Fruit fly (Drosophila melanogaster): ENCODE results near the gene knrl.

Gene knrl

DNA sequence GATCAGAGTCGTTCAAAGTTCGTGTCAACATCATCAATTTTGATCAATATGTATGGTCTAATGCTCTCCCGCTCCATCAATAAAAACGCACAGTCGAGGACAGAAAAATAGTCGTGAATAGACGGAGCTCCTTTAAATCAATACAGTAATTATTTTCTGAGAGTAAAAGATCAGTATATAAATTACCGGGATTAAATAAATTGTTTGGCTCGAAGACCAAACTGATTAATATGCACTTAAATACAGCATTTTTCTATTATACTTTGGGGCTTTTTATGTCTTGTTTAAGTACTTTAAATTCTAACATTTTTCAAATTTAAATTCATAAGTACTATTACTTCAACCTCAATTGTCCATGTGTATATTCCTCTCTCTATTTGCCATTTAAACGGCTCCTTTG lies 14.0 kb upstream of the knrl start (continued):
- peak; percentile 71 for TF ChIP-seq Deaf1 (tag; optimal IDR thresholded peaks at IDR 0.05)
- peak; percentile 71 for TF ChIP-seq CG8281 (tag; optimal IDR thresholded peaks at IDR 0.05)
- TF ChIP-seq CG4424 (GFP tag; optimal IDR thresholded peaks at IDR 0.05) = peak; percentile 61
- no peak for TF ChIP-seq nerfin-2 (GFP tag; IDR thresholded peaks at IDR 0.05; ENCODE audit: partially characterized antibody)
- no peak for TF ChIP-seq CG13894 (tag; optimal IDR thresholded peaks at IDR 0.05)
- TF ChIP-seq btn (GFP tag; optimal IDR thresholded peaks at IDR 0.05) = no peak
- TF ChIP-seq Ada2b (GFP tag; IDR thresholded peaks at IDR 0.05) = no peak
- 0 out of 2 replicates have a peak, but pooled peaks have one; percentile 34 for TF ChIP-seq CG6689 (GFP tag; IDR thresholded peaks at IDR 0.05)
- TF ChIP-seq CG3838 (GFP tag; optimal IDR thresholded peaks at IDR 0.05) = no peak
- TF ChIP-seq Sox100B (GFP tag; optimal IDR thresholded peaks at IDR 0.05) = peak; percentile 62
- TF ChIP-seq zen2 (GFP tag; IDR thresholded peaks at IDR 0.05; ENCODE audit: partially characterized antibody) = no peak
- TF ChIP-seq caup (GFP tag; optimal IDR thresholded peaks at IDR 0.05; ENCODE audit: severe bottlenecking) = no peak
- TF ChIP-seq cas (GFP tag; IDR thresholded peaks at IDR 0.05) = no peak
- TF ChIP-seq lilli (GFP tag; optimal IDR thresholded peaks at IDR 0.05) = peak; percentile 53
- 0 out of 3 replicates have a peak, but pooled peaks have one; percentile 29 for TF ChIP-seq CG7357 (GFP tag; IDR thresholded peaks at IDR 0.05)
- TF ChIP-seq tgo (GFP tag; IDR thresholded peaks at IDR 0.05) = peak; percentile 41; the same call in 2 of the 3 replicates
- no peak for TF ChIP-seq Dll (GFP tag; IDR thresholded peaks at IDR 0.05; ENCODE audit: partially characterized antibody)
- no peak for TF ChIP-seq Dbx (GFP tag; IDR thresholded peaks at IDR 0.05)
- peak; percentile 69 for TF ChIP-seq tio (GFP tag; optimal IDR thresholded peaks at IDR 0.05)
- peak; percentile 72 for TF ChIP-seq CG10979 (tag; optimal IDR thresholded peaks at IDR 0.05)
- TF ChIP-seq CG2678 (tag; optimal IDR thresholded peaks at IDR 0.05) = peak; percentile 81
- TF ChIP-seq chif (GFP tag; optimal IDR thresholded peaks at IDR 0.05) = peak; percentile 41 to 58
- TF ChIP-seq Spps (tag; optimal IDR thresholded peaks at IDR 0.05) = peak; percentile 28
- no peak for TF ChIP-seq inv (GFP tag; IDR thresholded peaks at IDR 0.05; ENCODE audit: partially characterized antibody)
- TF ChIP-seq CG2202 (tag; optimal IDR thresholded peaks at IDR 0.05) = peak; percentile 40
- peak; percentile 69 for TF ChIP-seq Oli (tag; optimal IDR thresholded peaks at IDR 0.05)
- peak; percentile 23 for TF ChIP-seq fd3F (GFP tag; optimal IDR thresholded peaks at IDR 0.05)
- no peak for TF ChIP-seq Eip74EF (GFP tag; optimal IDR thresholded peaks at IDR 0.05)
- TF ChIP-seq CG14667 (GFP tag; IDR thresholded peaks at IDR 0.05) = no peak
- TF ChIP-seq NfI (GFP tag; optimal IDR thresholded peaks at IDR 0.05) = peak; percentile 30
- peak; percentile 28 for TF ChIP-seq Six4 (GFP tag; optimal IDR thresholded peaks at IDR 0.05)
- no peak for TF ChIP-seq CG11560 (tag; IDR thresholded peaks at IDR 0.05)
- TF ChIP-seq CG8359 (GFP tag; optimal IDR thresholded peaks at IDR 0.05; ENCODE audit: borderline replicate concordance) = peak; percentile 32
- peak; percentile 50 for TF ChIP-seq Xbp1 (GFP tag; optimal IDR thresholded peaks at IDR 0.05)
- TF ChIP-seq Rfx (GFP tag; IDR thresholded peaks at IDR 0.05) = peak; percentile 50
- TF ChIP-seq CG4854 (GFP tag; optimal IDR thresholded peaks at IDR 0.05) = no peak
- no peak for TF ChIP-seq Usf (GFP tag; optimal IDR thresholded peaks at IDR 0.05)
- no peak for TF ChIP-seq prd (optimal IDR thresholded peaks at IDR 0.05)
- TF ChIP-seq prd (GFP tag; IDR thresholded peaks at IDR 0.05) = peak; percentile 66; the same call in 2 of the 3 replicates
- no peak for TF ChIP-seq CG10654 (GFP tag; optimal IDR thresholded peaks at IDR 0.05)
- TF ChIP-seq Antp (GFP tag; optimal IDR thresholded peaks at IDR 0.05) = no peak
- no peak for TF ChIP-seq kay (GFP tag; optimal IDR thresholded peaks at IDR 0.05)
- no peak for TF ChIP-seq Camta (GFP tag; optimal IDR thresholded peaks at IDR 0.05)
- TF ChIP-seq grau (tag; optimal IDR thresholded peaks at IDR 0.05) = peak; percentile 75
- TF ChIP-seq sr (GFP tag; IDR thresholded peaks at IDR 0.05) = no peak
- TF ChIP-seq MESR4 (GFP tag; optimal IDR thresholded peaks at IDR 0.05) = no peak
- TF ChIP-seq HLH54F (GFP tag; optimal IDR thresholded peaks at IDR 0.05) = no peak
- no peak for TF ChIP-seq CG6791 (GFP tag; IDR thresholded peaks at IDR 0.05; ENCODE audit: partially characterized antibody)
- TF ChIP-seq ken (GFP tag; IDR thresholded peaks at IDR 0.05) = no peak
- no peak for TF ChIP-seq CG13296 (GFP tag; optimal IDR thresholded peaks at IDR 0.05)
- no peak for TF ChIP-seq CG31365 (tag; optimal IDR thresholded peaks at IDR 0.05)

Data from whole organism, embryonic.